Worm (Caenorhabditis elegans): Measurements from ENCODE around the gene M163.11.
"Not testable (repeated sequence)": the region's sequence is repeated elsewhere in the genome, so short reads cannot be mapped to it uniquely, and the experiment has no call there.

Gene M163.11

ce11 chrX:14525325-14526305, 46.4 kb downstream of the M163.11 start (continued):
- peak; percentile 93 for TF ChIP-seq dmd-9 (GFP tag; IDR thresholded peaks at IDR 0.05)
- TF ChIP-seq mxl-2 (GFP tag; conservative IDR thresholded peaks at IDR 0.05) = peak; percentile 62
- peak; percentile 100 for TF ChIP-seq jun-1 (tag; optimal IDR thresholded peaks at IDR 0.05)
- TF ChIP-seq snpc-1.2 (GFP tag; IDR thresholded peaks at IDR 0.05) = peak; percentile 41; the same call in 1 of the 2 replicates
- no peak for TF ChIP-seq R02D3.7 (tag; optimal IDR thresholded peaks at IDR 0.05)
- peak; percentile 98 for TF ChIP-seq F10B5.3 (tag; optimal IDR thresholded peaks at IDR 0.05)
- TF ChIP-seq Y5F2A.4 (GFP tag; optimal IDR thresholded peaks at IDR 0.05) = peak; percentile 97
- peak; percentile 78 to 91 for TF ChIP-seq hif-1 (tag; optimal IDR thresholded peaks at IDR 0.05)
- TF ChIP-seq ZK546.5 (tag; optimal IDR thresholded peaks at IDR 0.05) = peak; percentile 39 to 81
- peak; percentile 96 for TF ChIP-seq ztf-7 (tag; optimal IDR thresholded peaks at IDR 0.05)

ce11 chrX:14527559-14527958, 48.4 kb downstream of the M163.11 start, which contains the start of gene nspc-18:
nspc-18 (minus strand) TSS chrX:14527659.
- no peak for TF ChIP-seq set-16 (GFP tag; IDR thresholded peaks at IDR 0.05)
- no peak for TF ChIP-seq hmg-1.1 (GFP tag; IDR thresholded peaks at IDR 0.05)
- TF ChIP-seq aly-2 (tag; optimal IDR thresholded peaks at IDR 0.05) = no peak
- no peak for TF ChIP-seq lin-15B (tag; optimal IDR thresholded peaks at IDR 0.05)
- no peak for TF ChIP-seq egl-27 (tag; optimal IDR thresholded peaks at IDR 0.05)

- not testable (repeated sequence) for TF ChIP-seq hlh-30 (tag; optimal IDR thresholded peaks at IDR 0.05; ENCODE audit: insufficient read depth); unc-39 (tag; optimal IDR thresholded peaks at IDR 0.05); R02D3.7 (tag; optimal IDR thresholded peaks at IDR 0.05)
These were observed 49.2 kb downstream of the M163.11 start, which contains the start of gene nspc-19 for ce11 chrX:14528399-14528798. nspc-19 (plus strand) TSS chrX:14528699.

All from whole organism, L4 larva.